Worm (Caenorhabditis elegans): ENCODE measurements around the gene T08G3.6.

DNA sequence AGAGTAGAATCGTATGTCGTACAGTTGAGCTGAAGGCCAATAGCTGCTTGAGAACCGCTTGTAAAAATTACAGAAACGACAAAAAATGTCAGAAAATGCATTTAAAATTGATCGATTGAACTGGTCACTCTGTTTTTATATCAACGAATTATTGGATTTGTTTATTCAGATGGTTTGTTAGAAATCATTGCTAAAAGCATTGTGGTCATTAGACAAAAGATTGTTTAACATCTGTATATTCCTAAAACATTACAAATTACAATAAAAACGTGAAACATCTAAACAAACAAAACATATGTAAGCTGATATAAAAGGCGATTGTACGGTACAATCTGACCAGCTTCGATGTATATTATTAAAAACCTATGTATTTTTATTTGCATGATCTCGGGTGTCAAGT, 10.3 kb upstream of the T08G3.6 start, which contains the start of the genes F26D2.13 and F26D2.14:
- TF ChIP-seq egl-27 (tag; optimal IDR thresholded peaks at IDR 0.05) (no peak), nhr-77 (tag; optimal IDR thresholded peaks at IDR 0.05) (no peak), alr-1 (tag; optimal IDR thresholded peaks at IDR 0.05; ENCODE audit: borderline replicate concordance) (no peak), lir-3 (tag; optimal IDR thresholded peaks at IDR 0.05; ENCODE audit: poor library complexity) (no peak), ceh-82 (tag; optimal IDR thresholded peaks at IDR 0.05) (no peak), sptf-1 (tag; optimal IDR thresholded peaks at IDR 0.05) (no peak), elt-2 (tag; optimal IDR thresholded peaks at IDR 0.05) (no peak), lin-15B (tag; optimal IDR thresholded peaks at IDR 0.05) (no peak), lsy-2 (tag; optimal IDR thresholded peaks at IDR 0.05) (no peak), zag-1 (tag; optimal IDR thresholded peaks at IDR 0.05) (no peak), mep-1 (tag; optimal IDR thresholded peaks at IDR 0.05) (no peak)
